Worm (Caenorhabditis elegans): ENCODE measurements around the gene crld-1.

crld-1 gene

ce11 chrIV:13108430-13108829, 45.8 kb downstream of the crld-1 start:
- TF ChIP-seq aly-1 (tag; optimal IDR thresholded peaks at IDR 0.05) (no peak), tbx-37 (GFP tag; conservative IDR thresholded peaks at IDR 0.05) (no peak), hnd-1 (tag; optimal IDR thresholded peaks at IDR 0.05) (no peak), ceh-36 (tag; optimal IDR thresholded peaks at IDR 0.05) (no peak), F13C5.2 (tag; optimal IDR thresholded peaks at IDR 0.05) (no peak), ama-1 (optimal IDR thresholded peaks at IDR 0.05) (no peak), tbx-11 (GFP tag; IDR thresholded peaks at IDR 0.05) (no peak)

- no peak for TF ChIP-seq sea-1 (GFP tag; conservative IDR thresholded peaks at IDR 0.05)
- TF ChIP-seq tra-4 (tag; optimal IDR thresholded peaks at IDR 0.05): no peak
- no peak for TF ChIP-seq hnd-1 (tag; optimal IDR thresholded peaks at IDR 0.05)
- no peak for TF ChIP-seq B0310.2 (tag; optimal IDR thresholded peaks at IDR 0.05)
- no peak for TF ChIP-seq flt-1 (GFP tag; IDR thresholded peaks at IDR 0.05)
- no peak for TF ChIP-seq ama-1 (optimal IDR thresholded peaks at IDR 0.05)
- no peak for TF ChIP-seq hmbx-1 (tag; optimal IDR thresholded peaks at IDR 0.05)
- no peak for TF ChIP-seq hmg-4 (GFP tag; optimal IDR thresholded peaks at IDR 0.05)
- no peak for TF ChIP-seq pes-1 (GFP tag; IDR thresholded peaks at IDR 0.05)
- no peak for TF ChIP-seq tbx-37 (GFP tag; conservative IDR thresholded peaks at IDR 0.05)
- no peak for TF ChIP-seq ceh-13 (GFP tag; optimal IDR thresholded peaks at IDR 0.05)
- no peak for TF ChIP-seq aly-1 (tag; optimal IDR thresholded peaks at IDR 0.05)
These were observed 46.9 kb downstream of the crld-1 start, which contains the start of gene B0564.2 for ce11 chrIV:13107359-13107758. Gene B0564.2 (plus strand): TSS chrIV:13107659.

DNA sequence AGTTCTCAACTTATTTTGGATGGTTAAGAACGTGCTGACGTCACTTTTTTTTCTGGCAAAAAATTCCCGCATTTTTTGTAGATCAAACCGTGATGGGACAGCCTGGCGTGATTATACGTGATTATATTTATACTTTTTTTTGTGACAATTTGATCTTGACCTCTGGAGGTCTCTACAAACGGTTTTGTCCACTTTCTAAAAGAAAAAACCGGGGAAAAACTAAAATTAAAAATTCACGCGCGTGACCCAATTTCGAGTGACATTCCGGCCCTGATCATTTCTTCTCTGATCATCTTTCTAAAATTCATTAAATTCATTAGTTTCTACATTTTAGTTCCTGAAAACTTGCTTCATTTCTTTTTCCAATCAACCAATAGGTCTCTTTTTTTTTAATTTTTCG, 49.3 kb downstream of the crld-1 start, which contains the start of gene rde-11:
TSS of gene rde-11 (plus strand) at position 301 of the 400 bp plus-strand sequence.
- TF ChIP-seq F13C5.2 (tag; optimal IDR thresholded peaks at IDR 0.05) (no peak), hmbx-1 (tag; optimal IDR thresholded peaks at IDR 0.05) (no peak), hnd-1 (tag; optimal IDR thresholded peaks at IDR 0.05) (no peak), sea-1 (GFP tag; conservative IDR thresholded peaks at IDR 0.05) (no peak), tra-4 (tag; optimal IDR thresholded peaks at IDR 0.05) (no peak), hmg-4 (GFP tag; optimal IDR thresholded peaks at IDR 0.05) (no peak), ama-1 (optimal IDR thresholded peaks at IDR 0.05) (no peak)

Data from whole organism, early embryonic.